Worm (Caenorhabditis elegans) whole organism, L2 larva: ENCODE measurements around the gene str-86.

Experiments
- R02D3.7 ChIP-seq: fragments of 150-350 bp; optimal IDR thresholded peaks from 2 replicates; lab custom pipeline; 2014; ENCODE audit warnings: missing biosample characterization, missing genetic modification characterization
- ZK546.5 ChIP-seq: sonication (generic microtip); optimal IDR thresholded peaks from 2 replicates; lab custom pipeline; 2017; ENCODE audit warnings: missing biosample characterization, missing genetic modification characterization
- ama-1 ChIP-seq: fragments of 150-350 bp; optimal IDR thresholded peaks from 2 replicates; lab custom pipeline; 2018; ENCODE audit warnings: inconsistent platforms
- dmd-4 ChIP-seq: sonication (generic microtip); optimal IDR thresholded peaks from 2 replicates; lab custom pipeline; 2017; ENCODE audit warnings: missing biosample characterization, missing genetic modification characterization
- egl-27 ChIP-seq: sonication (generic microtip); optimal IDR thresholded peaks from 3 replicates; lab custom pipeline; 2017; ENCODE audit warnings: missing biosample characterization, missing genetic modification reagents, missing genetic modification characterization
- lin-39 ChIP-seq: fragments of 150-350 bp; optimal IDR thresholded peaks from 2 replicates; lab custom pipeline; 2014; ENCODE audit warnings: missing biosample characterization, missing genetic modification reagents, missing genetic modification characterization
- mab-5 ChIP-seq: fragments of 150-350 bp; optimal IDR thresholded peaks from 2 replicates; lab custom pipeline; 2014; ENCODE audit warnings: missing biosample characterization, missing genetic modification characterization
- nhr-10 ChIP-seq: sonication (generic microtip); optimal IDR thresholded peaks from 2 replicates; lab custom pipeline; 2017; ENCODE audit warnings: missing biosample characterization, missing genetic modification characterization
- nhr-12 ChIP-seq: fragments of 150-350 bp; optimal IDR thresholded peaks from 2 replicates; lab custom pipeline; 2014; ENCODE audit warnings: missing biosample characterization, missing genetic modification characterization
- nhr-6 ChIP-seq: fragments of 150-350 bp; optimal IDR thresholded peaks from 2 replicates; lab custom pipeline; 2014; ENCODE audit warnings: missing biosample characterization, missing genetic modification characterization
- nhr-77 ChIP-seq: fragments of 150-350 bp; optimal IDR thresholded peaks from 2 replicates; lab custom pipeline; 2014; ENCODE audit warnings: missing biosample characterization, missing genetic modification characterization
- peb-1 ChIP-seq: fragments of 150-350 bp; optimal IDR thresholded peaks from 2 replicates; lab custom pipeline; 2014; ENCODE audit warnings: missing biosample characterization, missing genetic modification characterization

ce11 chrV:9015540-9015939 is 32.0 kb upstream of the str-86 start, which contains the start of gene srt-18:
- TF ChIP-seq nhr-6 (tag; lab: Kevin White, UChicago) (no peak), ZK546.5 (tag; lab: Kevin White, UChicago) (no peak), nhr-12 (tag; lab: Kevin White, UChicago) (no peak), peb-1 (tag; lab: Kevin White, UChicago) (no peak), egl-27 (no peak), ama-1 (lab: Kevin White, UChicago) (no peak), lin-39 (tag; lab: Kevin White, UChicago) (no peak), nhr-77 (tag; lab: Kevin White, UChicago) (no peak), mab-5 (tag; lab: Kevin White, UChicago) (no peak), R02D3.7 (tag; lab: Kevin White, UChicago) (no peak), nhr-10 (tag; lab: Kevin White, UChicago) (no peak), dmd-4 (tag; lab: Kevin White, UChicago) (no peak)
